Fruit fly (Drosophila melanogaster) whole organism, embryonic: ENCODE results near the gene dysf.

Source experiments
- Aef1 ChIP-seq: fragments of 200-800 bp; sonication (Bioruptor generic); IDR thresholded peaks from 3 replicates; pipeline ENCODE4 v1.3.6; 2022; ENCODE audit warnings: missing biosample characterization, missing genetic modification characterization
- Antp ChIP-seq: fragments of 200-800 bp; sonication (Bioruptor generic); optimal IDR thresholded peaks from 3 replicates; lab custom pipeline; 2016; ENCODE audit warnings: missing biosample characterization, missing genetic modification characterization
- CG11085 ChIP-seq: fragments of 200-800 bp; sonication (Bioruptor generic); IDR thresholded peaks from 2 replicates; pipeline ENCODE4 v1.3.6; 2022; ENCODE audit warnings: missing biosample characterization, missing genetic modification characterization
- CG13624 ChIP-seq: fragments of 200-800 bp; sonication (Bioruptor generic); optimal IDR thresholded peaks from 2 replicates; lab custom pipeline; 2016; ENCODE audit warnings: missing biosample characterization, missing genetic modification characterization
- CG1603 ChIP-seq: fragments of 200-800 bp; sonication (Bioruptor generic); optimal IDR thresholded peaks from 2 replicates; lab custom pipeline; 2019; ENCODE audit warnings: missing biosample characterization, mild to moderate bottlenecking, missing genetic modification characterization, moderate library complexity
- CG17361 ChIP-seq: fragments of 200-800 bp; sonication (Bioruptor generic); IDR thresholded peaks from 3 replicates; pipeline ENCODE4 v1.3.6; 2022; ENCODE audit warnings: missing biosample characterization, missing genetic modification characterization
- CG2712 ChIP-seq: fragments of 200-800 bp; optimal IDR thresholded peaks from 3 replicates; lab custom pipeline; 2019; ENCODE audit warnings: missing biosample characterization, mild to moderate bottlenecking, missing genetic modification characterization, moderate library complexity
- CG2889 ChIP-seq: fragments of 200-800 bp; sonication (Bioruptor generic); IDR thresholded peaks from 3 replicates; pipeline ENCODE4 v1.3.6; 2022; ENCODE audit warnings: missing biosample characterization, missing genetic modification characterization
- CG30431 ChIP-seq: fragments of 200-800 bp; sonication (Bioruptor generic); optimal IDR thresholded peaks from 2 replicates; lab custom pipeline; 2017; ENCODE audit warnings: missing biosample characterization, missing genetic modification characterization
- CG31365 ChIP-seq: fragments of 200-800 bp; sonication (Bioruptor generic); optimal IDR thresholded peaks from 2 replicates; lab custom pipeline; 2018; ENCODE audit warnings: missing biosample characterization, mild to moderate bottlenecking, missing genetic modification characterization
- CG31441 ChIP-seq: fragments of 200-800 bp; sonication (Bioruptor generic); IDR thresholded peaks from 2 replicates; pipeline ENCODE4 v1.3.6; 2022; ENCODE audit warnings: missing biosample characterization, missing genetic modification characterization
- CG33213 ChIP-seq: fragments of 200-800 bp; sonication (Bioruptor generic); optimal IDR thresholded peaks from 3 replicates; lab custom pipeline; 2016; ENCODE audit warnings: missing biosample characterization, missing genetic modification characterization
- CG8290 ChIP-seq, 3 experiments: fragments of 200-800 bp; sonication (Bioruptor generic); optimal IDR thresholded peaks; 2 replicates each; lab custom pipeline; 2016 to 2019; ENCODE audit warnings: missing biosample characterization in 3 of 3, missing genetic modification characterization in 3 of 3, mild to moderate bottlenecking in 2 of 3, moderate library complexity in 1 of 3
- CHES-1-like ChIP-seq: fragments of 200-800 bp; sonication (Bioruptor generic); optimal IDR thresholded peaks from 2 replicates; lab custom pipeline; 2016; ENCODE audit warnings: missing biosample characterization, missing genetic modification characterization
- CTCF ChIP-seq: fragments of 200-800 bp; sonication (Bioruptor generic); optimal IDR thresholded peaks from 2 replicates; lab custom pipeline; 2017; ENCODE audit warnings: missing biosample characterization, mild to moderate bottlenecking, missing genetic modification characterization, moderate library complexity
- Dip3 ChIP-seq: fragments of 200-800 bp; sonication (Bioruptor generic); optimal IDR thresholded peaks from 3 replicates; lab custom pipeline; 2016; ENCODE audit warnings: missing biosample characterization, missing genetic modification characterization
- HLH54F ChIP-seq: fragments of 200-800 bp; sonication (Bioruptor generic); optimal IDR thresholded peaks from 3 replicates; lab custom pipeline; 2016; ENCODE audit warnings: missing biosample characterization, missing genetic modification characterization
- HmgZ ChIP-seq: fragments of 200-800 bp; sonication (Bioruptor generic); optimal IDR thresholded peaks from 2 replicates; lab custom pipeline; 2018; ENCODE audit warnings: missing biosample characterization, mild to moderate bottlenecking, missing genetic modification characterization
- Hr3 ChIP-seq: fragments of 200-800 bp; sonication (Bioruptor generic); optimal IDR thresholded peaks from 3 replicates; lab custom pipeline; 2016; ENCODE audit warnings: missing biosample characterization, missing genetic modification characterization
- Hsf ChIP-seq: fragments of 200-800 bp; sonication (Bioruptor generic); optimal IDR thresholded peaks from 3 replicates; lab custom pipeline; 2016; ENCODE audit warnings: missing biosample characterization, missing genetic modification characterization
- Med ChIP-seq: fragments of 200-800 bp; sonication (Bioruptor generic); peaks from one replicate; lab custom pipeline; 2016; ENCODE audit warnings: missing biosample characterization, missing genetic modification characterization, mild to moderate bottlenecking, inconsistent platforms, moderate library complexity
- Nf-YC ChIP-seq: fragments of 200-800 bp; optimal IDR thresholded peaks from 3 replicates; lab custom pipeline; 2019; ENCODE audit warnings: missing biosample characterization, mild to moderate bottlenecking, missing genetic modification characterization, moderate library complexity
- Opbp ChIP-seq: fragments of 200-800 bp; sonication (Bioruptor generic); IDR thresholded peaks from 3 replicates; pipeline ENCODE4 v1.3.6; 2022; ENCODE audit warnings: missing biosample characterization, missing genetic modification characterization; ENCODE audit not compliant: partially characterized antibody
- Pdp1 ChIP-seq, 2 experiments: fragments of 200-800 bp; sonication (Bioruptor generic); optimal IDR thresholded peaks; 3 replicates each; lab custom pipeline; 2016; ENCODE audit warnings: missing biosample characterization in 2 of 2, missing genetic modification characterization in 2 of 2, mild to moderate bottlenecking in 1 of 2, moderate library complexity in 1 of 2
- Rfx ChIP-seq: fragments of 200-800 bp; sonication (Bioruptor generic); IDR thresholded peaks from 2 replicates; pipeline ENCODE4 v1.3.6; 2022; ENCODE audit warnings: missing biosample characterization, missing genetic modification characterization
- Trl ChIP-seq, 3 experiments: fragments of >200 bp in 2 of 3; fragments of 200-800 bp in 1 of 3; sonication (Bioruptor generic) in 1 of 3; optimal IDR thresholded peaks; 2 replicates in 1 of 3; 3 replicates in 2 of 3; lab custom pipeline; 2016 to 2017; ENCODE audit warnings: missing biosample characterization in 1 of 3, missing genetic modification characterization in 1 of 3
- ab ChIP-seq: fragments of 200-800 bp; sonication (Bioruptor generic); optimal IDR thresholded peaks from 2 replicates; lab custom pipeline; 2016; ENCODE audit warnings: missing biosample characterization, missing genetic modification characterization
- ac ChIP-seq: fragments of 200-800 bp; sonication (Bioruptor generic); optimal IDR thresholded peaks from 3 replicates; lab custom pipeline; 2017; ENCODE audit warnings: missing biosample characterization, mild to moderate bottlenecking, missing genetic modification characterization
- cad ChIP-seq: fragments of >200 bp; optimal IDR thresholded peaks from 2 replicates; lab custom pipeline; 2017; ENCODE audit warnings: missing biosample characterization, missing genetic modification characterization
- cg ChIP-seq: fragments of 200-800 bp; sonication (Bioruptor generic); optimal IDR thresholded peaks from 3 replicates; lab custom pipeline; 2019; ENCODE audit warnings: missing biosample characterization, mild to moderate bottlenecking, missing genetic modification characterization, moderate library complexity
- chinmo ChIP-seq: fragments of 200-800 bp; sonication (Bioruptor generic); IDR thresholded peaks from 4 replicates; pipeline ENCODE4 v1.3.6; 2022; ENCODE audit warnings: missing biosample characterization, missing genetic modification characterization; ENCODE audit not compliant: partially characterized antibody
- corto ChIP-seq: fragments of 200-800 bp; sonication (Bioruptor generic); optimal IDR thresholded peaks from 2 replicates; lab custom pipeline; 2016; ENCODE audit warnings: missing biosample characterization, mild to moderate bottlenecking, missing genetic modification characterization, moderate library complexity
- crc ChIP-seq: fragments of 200-800 bp; sonication (Bioruptor generic); optimal IDR thresholded peaks from 2 replicates; lab custom pipeline; 2016; ENCODE audit warnings: missing biosample characterization, missing genetic modification characterization
- da ChIP-seq: fragments of 200-800 bp; sonication (Bioruptor generic); optimal IDR thresholded peaks from 2 replicates; lab custom pipeline; 2016; ENCODE audit warnings: missing biosample characterization, missing genetic modification characterization
- dimm ChIP-seq: fragments of 200-800 bp; sonication (Bioruptor generic); IDR thresholded peaks from 2 replicates; pipeline ENCODE4 v1.3.6; 2022; ENCODE audit warnings: missing biosample characterization, missing genetic modification characterization
- esg ChIP-seq: fragments of 200-800 bp; sonication (Bioruptor generic); conservative IDR thresholded peaks from 2 replicates; pipeline ENCODE4 v1.3.6; 2022; ENCODE audit warnings: missing biosample characterization, missing genetic modification characterization
- eve ChIP-seq, 2 experiments: fragments of >200 bp; optimal IDR thresholded peaks; 2 replicates each; lab custom pipeline; 2017; ENCODE audit warnings: missing biosample characterization in 2 of 2, missing genetic modification characterization in 2 of 2
- ewg ChIP-seq: fragments of 200-800 bp; sonication (Bioruptor generic); optimal IDR thresholded peaks from 3 replicates; lab custom pipeline; 2017; ENCODE audit warnings: mild to moderate bottlenecking, missing biosample characterization, missing genetic modification reagents, missing genetic modification characterization
- eyg ChIP-seq: fragments of 200-800 bp; sonication (Bioruptor generic); optimal IDR thresholded peaks from 3 replicates; lab custom pipeline; 2016; ENCODE audit warnings: missing biosample characterization, missing genetic modification characterization
- mirr ChIP-seq: fragments of 200-800 bp; sonication (Bioruptor generic); optimal IDR thresholded peaks from 3 replicates; lab custom pipeline; 2018; ENCODE audit warnings: missing biosample characterization, mild to moderate bottlenecking, missing genetic modification characterization
- pho ChIP-seq: fragments of 200-800 bp; sonication (Bioruptor generic); optimal IDR thresholded peaks from 2 replicates; lab custom pipeline; 2016; ENCODE audit warnings: missing biosample characterization, missing genetic modification characterization
- pzg ChIP-seq: fragments of 200-800 bp; sonication (Bioruptor generic); optimal IDR thresholded peaks from 3 replicates; lab custom pipeline; 2018; ENCODE audit warnings: missing biosample characterization, mild to moderate bottlenecking, missing genetic modification characterization, moderate library complexity
- repo ChIP-seq: fragments of 200-800 bp; sonication (Bioruptor generic); optimal IDR thresholded peaks from 2 replicates; lab custom pipeline; 2016; ENCODE audit warnings: missing biosample characterization, missing genetic modification characterization
- row ChIP-seq: fragments of 200-800 bp; sonication (Bioruptor generic); IDR thresholded peaks from 3 replicates; pipeline ENCODE4 v1.3.6; 2022; ENCODE audit warnings: missing biosample characterization, missing genetic modification characterization
- sens ChIP-seq: fragments of 200-800 bp; sonication (Bioruptor generic); peaks from one replicate; lab custom pipeline; 2016; ENCODE audit warnings: missing biosample characterization, missing genetic modification characterization
- sqz ChIP-seq: fragments of 200-800 bp; sonication (Bioruptor generic); optimal IDR thresholded peaks from 3 replicates; lab custom pipeline; 2018; ENCODE audit warnings: missing biosample characterization, mild to moderate bottlenecking, missing genetic modification characterization
- stc ChIP-seq: fragments of 200-800 bp; sonication (Bioruptor generic); IDR thresholded peaks from 2 replicates; pipeline ENCODE4 v1.3.6; 2022; ENCODE audit warnings: missing biosample characterization, missing genetic modification characterization
- zen2 ChIP-seq: fragments of 200-800 bp; sonication (Bioruptor generic); IDR thresholded peaks from 3 replicates; pipeline ENCODE4 v1.3.6; 2022; ENCODE audit warnings: missing biosample characterization, missing genetic modification characterization; ENCODE audit not compliant: partially characterized antibody
- zfh2 ChIP-seq: fragments of 200-800 bp; sonication (Bioruptor generic); optimal IDR thresholded peaks from 2 replicates; lab custom pipeline; 2016; ENCODE audit warnings: missing biosample characterization, missing genetic modification characterization

The dysf gene

DNA sequence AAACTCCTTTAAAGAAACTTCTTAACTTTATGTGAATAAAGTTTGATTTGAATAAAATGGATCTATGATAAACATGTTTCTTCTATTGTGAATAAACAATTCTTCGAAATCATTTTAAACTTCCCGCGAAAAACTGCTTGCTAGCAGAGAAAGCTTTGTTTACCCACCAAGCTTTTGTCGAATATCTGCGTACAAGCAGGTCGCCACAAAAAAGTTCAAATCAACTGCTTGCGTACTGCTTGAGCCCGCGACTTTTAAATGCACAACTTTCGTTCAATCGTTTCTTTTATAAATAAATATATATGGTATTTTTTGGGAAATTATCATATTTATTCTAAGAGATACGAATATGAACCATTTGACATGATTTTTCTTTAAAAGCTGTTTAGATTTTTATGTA is 4.9 kb upstream of the dysf start (continued):
- TF ChIP-seq CG2712 (tag; lab: Kevin White, UChicago) (peak; percentile 57), CG30431 (GFP tag; lab: Kevin White, UChicago) (no peak), CTCF (GFP tag; lab: Kevin White, UChicago) (peak; percentile 48), Hr3 (GFP tag; lab: Kevin White, UChicago) (no peak), chinmo (GFP tag; lab: Robert Waterston, UW) (peak; percentile 81; the same call in 2 of the 4 replicates), CG1603 (tag; lab: Kevin White, UChicago) (peak; percentile 31), CG31365 (tag; lab: Kevin White, UChicago) (peak; percentile 99), ac (GFP tag; lab: Kevin White, UChicago) (no peak), Opbp (peak; percentile 17; the same call in 1 of the 3 replicates), Med (peak; percentile 52), pzg (GFP tag; lab: Kevin White, UChicago) (peak; percentile 46), CG11085 (GFP tag; lab: Robert Waterston, UW) (no peak)

dm6 chr3R:26099238-26099637 is 727 bp upstream of the dysf start:
- no peak for TF ChIP-seq corto (GFP tag; lab: Kevin White, UChicago)
- peak; percentile 6; the same call in 1 of the 2 replicates for TF ChIP-seq Rfx
- peak; percentile 33 for TF ChIP-seq HLH54F (GFP tag; lab: Kevin White, UChicago)
- peak; percentile 5 for TF ChIP-seq CHES-1-like
- TF ChIP-seq zfh2 (GFP tag; lab: Kevin White, UChicago) = peak; percentile 23
- TF ChIP-seq ewg (GFP tag; lab: Kevin White, UChicago) = no peak
- peak; percentile 18; the same call in 1 of the 2 replicates for TF ChIP-seq dimm
- peak; percentile 5 for TF ChIP-seq CG13624 (GFP tag; lab: Kevin White, UChicago)
- TF ChIP-seq HmgZ (tag; lab: Kevin White, UChicago) = peak; percentile 3
- TF ChIP-seq Hsf (GFP tag; lab: Kevin White, UChicago) = peak; percentile 35
- TF ChIP-seq crc (GFP tag; lab: Kevin White, UChicago) = peak; percentile 1
- TF ChIP-seq stc (GFP tag; lab: Robert Waterston, UW) = 0 out of 2 replicates have a peak, but pooled peaks have one; percentile 5
- TF ChIP-seq cad (GFP tag; lab: Kevin White, UChicago) = peak; percentile 36
- TF ChIP-seq CG33213 (GFP tag; lab: Kevin White, UChicago) = peak; percentile 5
- peak in 1 of 2 experiments; percentile 3 for TF ChIP-seq Pdp1 (GFP tag; optimal IDR thresholded peaks at IDR 0.05; lab: Kevin White, UChicago)
- peak; percentile 91 for TF ChIP-seq cg
- peak; percentile 61 for TF ChIP-seq sqz (GFP tag; lab: Kevin White, UChicago)
- TF ChIP-seq mirr (GFP tag; lab: Kevin White, UChicago) = peak; percentile 41
- TF ChIP-seq CG1603 (tag; lab: Kevin White, UChicago) = peak; percentile 61
- TF ChIP-seq ab (GFP tag; lab: Kevin White, UChicago) = peak; percentile 7
- TF ChIP-seq CG17361 (GFP tag; lab: Robert Waterston, UW) = peak; percentile 14; the same call in 1 of the 3 replicates
- TF ChIP-seq Aef1 (GFP tag; lab: Robert Waterston, UW) = 0 out of 3 replicates have a peak, but pooled peaks have one; percentile 6
- TF ChIP-seq sens = peak; percentile 88
- no peak for TF ChIP-seq da (GFP tag; lab: Kevin White, UChicago)
- peak; percentile 99 for TF ChIP-seq Nf-YC
- peak in 1 of 2 experiments; percentile 22 for TF ChIP-seq Trl (optimal IDR thresholded peaks at IDR 0.05; lab: Kevin White, UChicago)
- no peak for TF ChIP-seq Trl (GFP tag; optimal IDR thresholded peaks at IDR 0.05; lab: Kevin White, UChicago)
- TF ChIP-seq CG2889 (GFP tag; lab: Robert Waterston, UW) = no peak
- TF ChIP-seq esg (GFP tag; lab: Robert Waterston, UW) = 0 out of 2 replicates have a peak, but pooled peaks have one; percentile 4
- peak; percentile 32; the same call in 1 of the 3 replicates for TF ChIP-seq row
- peak in 1 of 2 experiments; percentile 82 for TF ChIP-seq eve (GFP tag; optimal IDR thresholded peaks at IDR 0.05; lab: Kevin White, UChicago)
- no peak for TF ChIP-seq repo (GFP tag; lab: Kevin White, UChicago)
- no peak for TF ChIP-seq CG8290 (GFP tag; optimal IDR thresholded peaks at IDR 0.05; lab: Kevin White, UChicago)
- peak in 1 of 2 experiments; percentile 40 for TF ChIP-seq CG8290 (tag; optimal IDR thresholded peaks at IDR 0.05; lab: Kevin White, UChicago)
- no peak for TF ChIP-seq eyg (GFP tag; lab: Kevin White, UChicago)
- TF ChIP-seq zen2 (GFP tag; lab: Robert Waterston, UW) = no peak
- peak; percentile 7; the same call in 1 of the 2 replicates for TF ChIP-seq CG31441 (GFP tag; lab: Robert Waterston, UW)
- TF ChIP-seq pho (GFP tag; lab: Kevin White, UChicago) = peak; percentile 28
- TF ChIP-seq Dip3 (GFP tag; lab: Kevin White, UChicago) = peak; percentile 25
- peak; percentile 24 for TF ChIP-seq Antp (GFP tag; lab: Kevin White, UChicago)
